Fruit fly (Drosophila melanogaster) whole organism, prepupa: ENCODE data around the gene Iml1.
A peak's percentile ranks its signal among the peaks of the same experiment; 100 is the strongest.

ENCODE experiments used
- Blimp-1 ChIP-seq: fragments of 200-800 bp; sonication (Bioruptor generic); optimal IDR thresholded peaks from 3 replicates; lab custom pipeline; 2017; ENCODE audit warnings: missing biosample characterization, missing genetic modification characterization, mild to moderate bottlenecking, moderate library complexity, missing genetic modification reagents
- CG10631 ChIP-seq: fragments of 200-800 bp; sonication (Bioruptor generic); optimal IDR thresholded peaks from 2 replicates; lab custom pipeline; 2016; ENCODE audit warnings: missing biosample characterization, missing genetic modification characterization
- CG10669 ChIP-seq: fragments of 200-800 bp; sonication (Bioruptor generic); optimal IDR thresholded peaks from 3 replicates; lab custom pipeline; 2018; ENCODE audit warnings: missing biosample characterization, mild to moderate bottlenecking, missing genetic modification characterization, moderate library complexity
- CG11294 ChIP-seq: fragments of 200-800 bp; sonication (Bioruptor generic); IDR thresholded peaks from 2 replicates; pipeline ENCODE4 v1.3.6; 2022; ENCODE audit warnings: missing biosample characterization, missing genetic modification characterization
- CG11762 ChIP-seq: fragments of 200-800 bp; sonication (Bioruptor generic); optimal IDR thresholded peaks from 3 replicates; lab custom pipeline; 2016; ENCODE audit warnings: missing biosample characterization, missing genetic modification characterization; ENCODE audit not compliant: insufficient read depth
- CG11902 ChIP-seq: fragments of 200-800 bp; sonication (Bioruptor generic); optimal IDR thresholded peaks from 3 replicates; lab custom pipeline; 2016; ENCODE audit warnings: missing biosample characterization, missing genetic modification characterization
- CG15336 ChIP-seq: fragments of 200-800 bp; sonication (Bioruptor generic); IDR thresholded peaks from 2 replicates; pipeline ENCODE4 v1.3.6; 2022; ENCODE audit warnings: missing biosample characterization, missing genetic modification characterization
- CG16779 ChIP-seq: fragments of 200-800 bp; sonication (Bioruptor generic); optimal IDR thresholded peaks from 3 replicates; lab custom pipeline; 2017; ENCODE audit warnings: missing biosample characterization, mild to moderate bottlenecking, missing genetic modification characterization
- CG3032 ChIP-seq: fragments of 200-800 bp; optimal IDR thresholded peaks from 2 replicates; lab custom pipeline; 2019; ENCODE audit warnings: missing biosample characterization, mild to moderate bottlenecking, missing genetic modification characterization, moderate library complexity
- CG31627 ChIP-seq: fragments of 200-800 bp; sonication (Bioruptor generic); optimal IDR thresholded peaks from 3 replicates; lab custom pipeline; 2016; ENCODE audit warnings: missing biosample characterization, missing genetic modification characterization
- CG34406 ChIP-seq: fragments of 200-800 bp; sonication (Bioruptor generic); optimal IDR thresholded peaks from 3 replicates; lab custom pipeline; 2016; ENCODE audit warnings: missing biosample characterization, missing genetic modification characterization
- CG4318 ChIP-seq: fragments of 200-800 bp; sonication (Bioruptor generic); optimal IDR thresholded peaks from 3 replicates; lab custom pipeline; 2017; ENCODE audit warnings: missing biosample characterization, mild to moderate bottlenecking, missing genetic modification characterization
- CG6276 ChIP-seq: fragments of 200-800 bp; sonication (Bioruptor generic); optimal IDR thresholded peaks from 2 replicates; lab custom pipeline; 2017; ENCODE audit warnings: missing biosample characterization, mild to moderate bottlenecking, missing genetic modification characterization
- CG6792 ChIP-seq: fragments of 200-800 bp; sonication (Bioruptor generic); optimal IDR thresholded peaks from 3 replicates; lab custom pipeline; 2016; ENCODE audit warnings: missing biosample characterization, missing genetic modification characterization
- CG6808 ChIP-seq: fragments of 200-800 bp; sonication (Bioruptor generic); optimal IDR thresholded peaks from 3 replicates; lab custom pipeline; 2017; ENCODE audit warnings: missing biosample characterization, missing genetic modification characterization, mild to moderate bottlenecking, moderate library complexity, missing genetic modification reagents
- CG6854 ChIP-seq: fragments of 200-800 bp; sonication (Bioruptor generic); optimal IDR thresholded peaks from 2 replicates; lab custom pipeline; 2017; ENCODE audit warnings: missing biosample characterization, mild to moderate bottlenecking, missing genetic modification characterization
- CG8119 ChIP-seq: fragments of 200-800 bp; sonication (Bioruptor generic); IDR thresholded peaks from 3 replicates; pipeline ENCODE4 v1.3.6; 2022; ENCODE audit warnings: missing biosample characterization, missing genetic modification characterization
- CG8632 ChIP-seq: fragments of 200-800 bp; sonication (Bioruptor generic); optimal IDR thresholded peaks from 3 replicates; lab custom pipeline; 2016; ENCODE audit warnings: missing biosample characterization, missing genetic modification characterization
- CG9139 ChIP-seq: fragments of 200-800 bp; sonication (Bioruptor generic); optimal IDR thresholded peaks from 3 replicates; lab custom pipeline; 2017; ENCODE audit warnings: missing biosample characterization, mild to moderate bottlenecking, missing genetic modification characterization
- Eip75B ChIP-seq: fragments of 200-800 bp; sonication (Bioruptor generic); optimal IDR thresholded peaks from 3 replicates; lab custom pipeline; 2016; ENCODE audit warnings: missing biosample characterization, missing genetic modification characterization
- Eip78C ChIP-seq: fragments of 200-800 bp; sonication (Bioruptor generic); peaks from one replicate; lab custom pipeline; 2016; ENCODE audit warnings: missing biosample characterization, missing genetic modification characterization
- Eip93F ChIP-seq: fragments of 200-800 bp; sonication (Bioruptor generic); optimal IDR thresholded peaks from 2 replicates; lab custom pipeline; 2016; ENCODE audit warnings: missing biosample characterization, mild to moderate bottlenecking, missing genetic modification characterization
- Ets21C ChIP-seq: fragments of 200-800 bp; sonication (Bioruptor generic); optimal IDR thresholded peaks from 3 replicates; lab custom pipeline; 2016; ENCODE audit warnings: missing biosample characterization, missing genetic modification characterization
- Ets96B ChIP-seq: fragments of 200-800 bp; optimal IDR thresholded peaks from 2 replicates; lab custom pipeline; 2019; ENCODE audit warnings: missing biosample characterization, mild to moderate bottlenecking, missing genetic modification characterization, moderate library complexity
- Hr39 ChIP-seq: fragments of 200-800 bp; sonication (Bioruptor generic); optimal IDR thresholded peaks from 2 replicates; lab custom pipeline; 2016; ENCODE audit warnings: missing biosample characterization, missing genetic modification characterization
- Hr4 ChIP-seq: fragments of 200-800 bp; sonication (Bioruptor generic); optimal IDR thresholded peaks from 3 replicates; lab custom pipeline; 2016; ENCODE audit warnings: missing biosample characterization, missing genetic modification characterization
- Met ChIP-seq: fragments of 200-800 bp; sonication (Bioruptor generic); optimal IDR thresholded peaks from 3 replicates; lab custom pipeline; 2016; ENCODE audit warnings: missing biosample characterization, missing genetic modification characterization
- OdsH ChIP-seq: fragments of 200-800 bp; sonication (Bioruptor generic); optimal IDR thresholded peaks from 3 replicates; lab custom pipeline; 2016; ENCODE audit warnings: missing biosample characterization, missing genetic modification characterization
- Sox102F ChIP-seq: fragments of 200-800 bp; sonication (Bioruptor generic); optimal IDR thresholded peaks from 2 replicates; lab custom pipeline; 2016; ENCODE audit warnings: missing biosample characterization, mild to moderate bottlenecking, missing genetic modification characterization
- achi ChIP-seq: fragments of 200-800 bp; sonication (Bioruptor generic); optimal IDR thresholded peaks from 3 replicates; lab custom pipeline; 2016; ENCODE audit warnings: missing biosample characterization, missing genetic modification characterization
- acj6 ChIP-seq: fragments of 200-800 bp; sonication (Bioruptor generic); optimal IDR thresholded peaks from 3 replicates; lab custom pipeline; 2016; ENCODE audit warnings: missing biosample characterization, missing genetic modification characterization
- cyc ChIP-seq: fragments of 200-800 bp; sonication (Bioruptor generic); optimal IDR thresholded peaks from 3 replicates; lab custom pipeline; 2016; ENCODE audit warnings: missing biosample characterization, missing genetic modification characterization
- dac ChIP-seq: fragments of 200-800 bp; sonication (Bioruptor generic); optimal IDR thresholded peaks from 2 replicates; lab custom pipeline; 2017; ENCODE audit warnings: missing biosample characterization, mild to moderate bottlenecking, missing genetic modification characterization
- dsx ChIP-seq: fragments of 200-800 bp; optimal IDR thresholded peaks from 3 replicates; lab custom pipeline; 2019; ENCODE audit warnings: missing biosample characterization, mild to moderate bottlenecking, missing genetic modification characterization, moderate library complexity; ENCODE audit not compliant: poor library complexity, severe bottlenecking
- eg ChIP-seq: fragments of 200-800 bp; sonication (Bioruptor generic); IDR thresholded peaks from 3 replicates; pipeline ENCODE4 v1.3.6; 2022; ENCODE audit warnings: missing biosample characterization, missing genetic modification characterization
- fd59A ChIP-seq: fragments of 200-800 bp; sonication (Bioruptor generic); optimal IDR thresholded peaks from 2 replicates; lab custom pipeline; 2017; ENCODE audit warnings: missing biosample characterization, mild to moderate bottlenecking, missing genetic modification characterization, missing genetic modification reagents
- fd85E ChIP-seq: fragments of 200-800 bp; sonication (Bioruptor generic); optimal IDR thresholded peaks from 3 replicates; lab custom pipeline; 2016; ENCODE audit warnings: missing biosample characterization, missing genetic modification characterization
- fkh ChIP-seq: fragments of 200-800 bp; sonication (Bioruptor generic); optimal IDR thresholded peaks from 3 replicates; lab custom pipeline; 2017; ENCODE audit warnings: missing biosample characterization, mild to moderate bottlenecking, missing genetic modification characterization, moderate library complexity
- lz ChIP-seq: fragments of 200-800 bp; sonication (Bioruptor generic); optimal IDR thresholded peaks from 3 replicates; lab custom pipeline; 2016; ENCODE audit warnings: missing biosample characterization, missing genetic modification characterization
- spab ChIP-seq: fragments of 200-800 bp; sonication (Bioruptor generic); optimal IDR thresholded peaks from 2 replicates; lab custom pipeline; 2017; ENCODE audit warnings: missing biosample characterization, mild to moderate bottlenecking, missing genetic modification characterization, missing genetic modification reagents
- ss ChIP-seq, 2 experiments: fragments of 200-800 bp; sonication (Bioruptor generic); optimal IDR thresholded peaks; 2 replicates in 1 of 2; 3 replicates in 1 of 2; lab custom pipeline; 2017 to 2018; ENCODE audit warnings: mild to moderate bottlenecking in 2 of 2, missing biosample characterization in 2 of 2, missing genetic modification characterization in 2 of 2, moderate library complexity in 1 of 2
- svp ChIP-seq: fragments of 200-800 bp; sonication (Bioruptor generic); peaks from one replicate; lab custom pipeline; 2016; ENCODE audit warnings: missing biosample characterization, missing genetic modification characterization
- topi ChIP-seq: fragments of 200-800 bp; sonication (Bioruptor generic); optimal IDR thresholded peaks from 3 replicates; lab custom pipeline; 2016; ENCODE audit warnings: missing biosample characterization, missing genetic modification characterization
- vri ChIP-seq: fragments of 200-800 bp; sonication (Bioruptor generic); optimal IDR thresholded peaks from 3 replicates; lab custom pipeline; 2016; ENCODE audit warnings: missing biosample characterization, mild to moderate bottlenecking, missing genetic modification characterization

The Iml1 gene

DNA sequence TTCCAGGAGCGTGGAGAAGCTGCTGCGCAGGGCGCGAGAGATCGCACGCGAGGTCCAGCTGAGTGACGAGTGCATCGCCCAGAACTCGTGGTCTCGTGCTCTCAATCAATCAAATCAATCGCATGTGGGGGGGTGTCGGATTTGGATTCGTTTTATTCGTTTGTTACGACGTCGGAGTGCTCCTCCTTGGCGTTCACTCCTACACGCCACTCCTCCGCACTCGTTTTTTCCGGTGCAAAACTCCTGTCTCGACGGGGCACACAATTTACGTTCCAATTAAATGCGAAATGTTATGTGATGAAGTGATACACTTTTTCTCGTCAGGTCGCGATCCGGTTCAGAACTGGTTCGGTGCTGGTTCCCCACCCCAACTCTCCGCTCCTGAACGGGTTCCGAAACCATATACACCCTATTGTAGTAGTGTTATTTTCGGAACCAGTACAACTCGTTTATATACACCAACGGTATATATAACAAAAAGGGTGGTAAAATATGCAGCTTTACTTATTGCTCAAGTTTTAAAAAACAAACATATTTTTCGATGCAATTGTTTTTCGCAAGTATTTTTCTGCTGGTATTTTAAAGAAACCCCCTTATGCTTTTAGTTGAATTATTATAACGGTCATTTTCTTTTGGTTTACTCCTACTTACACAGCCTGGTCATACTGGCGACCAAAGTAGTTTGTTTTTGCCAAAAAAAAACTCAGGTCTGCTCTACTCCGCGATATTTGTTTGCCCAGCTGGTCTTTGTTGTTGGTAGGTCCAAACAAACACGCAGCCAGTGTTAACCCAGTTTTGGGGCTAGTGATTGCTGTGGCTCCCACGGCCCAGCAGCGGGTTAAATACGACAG lies 2.9 kb upstream of the Iml1 start, which contains the start of the genes CG12091 and pns (continued):
- TF ChIP-seq dsx = no peak
- peak in 1 of 2 experiments; percentile 29 for TF ChIP-seq ss (GFP tag; optimal IDR thresholded peaks at IDR 0.05; lab: Kevin White, UChicago)
- no peak for TF ChIP-seq Eip93F (GFP tag; lab: Kevin White, UChicago)
- TF ChIP-seq Hr39 = no peak
- TF ChIP-seq CG3032 (tag; lab: Kevin White, UChicago) = peak; percentile 58
- peak; percentile 47 for TF ChIP-seq CG8632 (GFP tag; lab: Kevin White, UChicago)
- no peak for TF ChIP-seq CG16779 (tag; lab: Kevin White, UChicago)

DNA sequence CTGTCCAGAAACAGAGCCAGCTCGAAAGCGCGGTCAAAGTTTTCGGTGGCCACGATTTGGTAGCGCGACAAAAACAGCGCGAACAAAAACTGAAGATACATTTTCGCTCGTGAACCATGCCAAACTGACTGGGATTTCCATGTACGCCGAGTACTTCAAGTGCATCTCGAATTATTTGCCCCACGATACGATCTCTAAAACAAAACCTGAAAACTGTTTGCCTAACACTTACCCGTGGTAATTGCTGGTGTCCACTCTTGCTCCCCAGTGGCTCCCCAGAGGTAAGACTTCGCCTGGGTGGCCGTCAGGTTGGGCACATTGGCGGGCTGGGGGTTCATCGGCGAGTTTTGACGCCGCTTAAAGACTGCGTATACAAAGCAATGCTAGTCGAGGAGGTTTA lies 2.7 kb downstream of the Iml1 start, which contains the start of gene Ir62a:
TSS of gene Ir62a (minus strand) at position 101 of the 400 bp plus-strand sequence.
- no peak for TF ChIP-seq CG3032 (tag; lab: Kevin White, UChicago)
- no peak for TF ChIP-seq Eip75B (GFP tag; lab: Kevin White, UChicago)
- TF ChIP-seq eg = no peak
- no peak for TF ChIP-seq CG6276
- TF ChIP-seq lz (GFP tag; lab: Kevin White, UChicago) = no peak
- no peak for TF ChIP-seq CG9139
- TF ChIP-seq CG10631 (GFP tag; lab: Kevin White, UChicago) = no peak
- TF ChIP-seq CG11902 = no peak
- TF ChIP-seq CG31627 (GFP tag; lab: Kevin White, UChicago) = no peak
- TF ChIP-seq CG6808 = no peak
- TF ChIP-seq CG10669 = no peak
- no peak for TF ChIP-seq CG11762 (GFP tag; lab: Kevin White, UChicago)
- TF ChIP-seq dsx = no peak
- TF ChIP-seq, all 60 proteins: peak for 0

DNA sequence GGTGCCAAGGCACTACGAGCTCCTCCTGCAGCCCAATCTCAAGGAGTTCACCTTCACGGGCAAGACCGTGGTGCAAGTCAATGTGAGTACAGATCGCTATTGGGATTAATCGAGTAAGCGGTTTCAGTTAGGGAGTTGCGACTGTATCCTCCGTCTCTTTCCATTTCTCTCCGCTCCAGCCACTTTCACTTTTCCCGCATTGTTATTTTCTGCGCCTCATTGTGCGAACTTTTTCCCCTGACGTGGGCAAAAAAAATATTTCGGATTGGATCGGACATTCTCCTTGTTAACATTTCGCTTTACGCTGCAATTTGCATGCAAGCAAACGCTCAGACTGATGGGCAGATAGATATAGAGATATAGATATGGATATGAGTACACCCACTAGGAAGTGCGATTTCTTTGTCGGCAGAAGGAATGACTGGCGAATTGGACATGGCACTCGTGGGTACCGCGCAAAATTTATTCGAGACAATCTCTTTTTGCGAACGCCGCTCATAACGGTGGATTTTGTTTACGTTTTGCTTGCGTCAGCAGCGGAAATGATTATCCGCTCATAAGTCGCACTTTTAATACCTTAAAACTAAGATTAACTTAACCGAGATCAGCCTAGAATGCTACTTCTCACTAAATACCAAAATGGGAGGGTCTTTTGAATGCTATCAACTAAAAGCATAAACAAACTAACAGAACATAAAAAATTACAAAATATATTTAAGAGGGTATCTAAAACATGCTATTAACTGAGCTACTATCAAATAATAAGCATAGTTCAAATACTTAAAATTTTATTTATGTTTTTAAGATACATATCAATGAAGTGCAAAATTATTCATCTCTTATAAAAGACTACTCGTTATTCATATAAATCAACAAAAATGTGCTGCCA lies 14.9 kb downstream of the Iml1 start:
- TF ChIP-seq acj6 (GFP tag; lab: Kevin White, UChicago) (no peak), vri (GFP tag; lab: Kevin White, UChicago) (no peak), fkh (GFP tag; lab: Kevin White, UChicago) (no peak), CG4318 (no peak), CG8119 (no peak), Hr4 (no peak), CG11294 (no peak), CG11762 (GFP tag; lab: Kevin White, UChicago) (peak; percentile 40), fd59A (GFP tag; lab: Kevin White, UChicago) (no peak), spab (peak; percentile 10), CG34406 (GFP tag; lab: Kevin White, UChicago) (no peak), fd85E (no peak), Eip75B (GFP tag; lab: Kevin White, UChicago) (no peak), Sox102F (GFP tag; lab: Kevin White, UChicago) (no peak), dac (no peak), topi (GFP tag; lab: Kevin White, UChicago) (no peak), eg (peak; percentile 43; the same call in 1 of the 3 replicates), CG6854 (GFP tag; lab: Kevin White, UChicago) (no peak), Eip78C (GFP tag; lab: Kevin White, UChicago) (no peak), CG15336 (GFP tag; lab: Robert Waterston, UW) (no peak), ss (GFP tag; optimal IDR thresholded peaks at IDR 0.05; lab: Kevin White, UChicago) (no peak), CG3032 (tag; lab: Kevin White, UChicago) (no peak), cyc (GFP tag; lab: Kevin White, UChicago) (peak; percentile 51), Blimp-1 (GFP tag; lab: Kevin White, UChicago) (peak; percentile 93), achi (GFP tag; lab: Kevin White, UChicago) (no peak), Ets21C (GFP tag; lab: Kevin White, UChicago) (no peak), OdsH (GFP tag; lab: Kevin White, UChicago) (no peak), CG6792 (GFP tag; lab: Kevin White, UChicago) (peak; percentile 5), Ets96B (no peak), CG9139 (no peak), CG6808 (no peak), Met (GFP tag; lab: Kevin White, UChicago) (no peak), svp (GFP tag; lab: Kevin White, UChicago) (peak; percentile 82)
